Fruit fly (Drosophila melanogaster) whole organism, wandering third instar larva: ENCODE measurements around the gene Kots.

Experiments
- Abd-B ChIP-seq: fragments of >200 bp; optimal IDR thresholded peaks from 2 replicates; lab custom pipeline; 2017; ENCODE audit warnings: missing biosample characterization, missing genetic modification characterization
- Dfd ChIP-seq: fragments of >200 bp; optimal IDR thresholded peaks from 2 replicates; lab custom pipeline; 2017; ENCODE audit warnings: missing biosample characterization, missing genetic modification characterization
- GATAd ChIP-seq: sonication (Bioruptor generic); optimal IDR thresholded peaks from 2 replicates; lab custom pipeline; 2016; ENCODE audit warnings: missing biosample characterization, missing genetic modification characterization
- Hr78 ChIP-seq: fragments of >200 bp; optimal IDR thresholded peaks from 2 replicates; lab custom pipeline; 2017; ENCODE audit warnings: missing biosample characterization, missing genetic modification characterization
- Mio ChIP-seq: sonication (Bioruptor generic); optimal IDR thresholded peaks from 2 replicates; lab custom pipeline; 2016; ENCODE audit warnings: missing biosample characterization, missing genetic modification characterization
- N ChIP-seq: fragments of >200 bp; optimal IDR thresholded peaks from 2 replicates; lab custom pipeline; 2018; ENCODE audit warnings: missing biosample characterization, missing external identifiers, missing genetic modification characterization
- brk ChIP-seq: fragments of 200-800 bp; sonication (Bioruptor generic); optimal IDR thresholded peaks from 2 replicates; lab custom pipeline; 2016; ENCODE audit warnings: missing biosample characterization, mild to moderate bottlenecking, missing genetic modification characterization
- h ChIP-seq: fragments of 200-800 bp; sonication (Bioruptor generic); optimal IDR thresholded peaks from 3 replicates; lab custom pipeline; 2016; ENCODE audit warnings: missing biosample characterization, mild to moderate bottlenecking, missing genetic modification characterization
- sage ChIP-seq: fragments of 200-800 bp; sonication (Bioruptor generic); optimal IDR thresholded peaks from 2 replicates; lab custom pipeline; 2016; ENCODE audit warnings: missing biosample characterization, mild to moderate bottlenecking, missing genetic modification characterization
- woc ChIP-seq: sonication (Bioruptor generic); optimal IDR thresholded peaks from 2 replicates; lab custom pipeline; 2016; ENCODE audit warnings: missing biosample characterization, mild to moderate bottlenecking, missing genetic modification characterization

DNA sequence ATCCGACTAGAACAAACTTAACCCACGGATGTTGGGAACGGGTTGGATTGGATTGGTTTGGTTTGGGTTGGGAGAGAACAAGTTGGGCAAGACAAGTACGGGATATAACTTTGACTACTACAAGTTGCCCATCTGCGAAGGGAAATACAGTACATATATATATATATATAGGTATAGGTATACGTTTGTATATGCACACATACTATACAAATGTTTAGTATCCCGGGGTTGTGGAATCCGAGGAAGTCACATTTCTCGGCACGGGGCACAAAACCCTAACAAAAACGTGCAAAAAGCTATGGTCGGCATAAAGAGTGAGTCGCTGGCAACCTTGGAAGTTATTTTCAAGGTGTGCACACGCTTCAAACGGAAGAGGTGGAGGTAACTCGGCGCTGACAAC is 39.9 kb upstream of the Kots start:
- TF ChIP-seq h (GFP tag; lab: Kevin White, UChicago), result no peak
- no peak for TF ChIP-seq sage
- no peak for TF ChIP-seq woc
- TF ChIP-seq Hr78 (GFP tag; lab: Kevin White, UChicago), result no peak
- no peak for TF ChIP-seq Abd-B
- no peak for TF ChIP-seq N (GFP tag; lab: Kevin White, UChicago)
- TF ChIP-seq brk (GFP tag; lab: Kevin White, UChicago), result no peak
- TF ChIP-seq GATAd (GFP tag; lab: Kevin White, UChicago), result no peak
- TF ChIP-seq Dfd (GFP tag; lab: Kevin White, UChicago), result no peak
- TF ChIP-seq Mio, result no peak
